Worm (Caenorhabditis elegans): ENCODE data around the gene hst-2.

hst-2 gene

DNA sequence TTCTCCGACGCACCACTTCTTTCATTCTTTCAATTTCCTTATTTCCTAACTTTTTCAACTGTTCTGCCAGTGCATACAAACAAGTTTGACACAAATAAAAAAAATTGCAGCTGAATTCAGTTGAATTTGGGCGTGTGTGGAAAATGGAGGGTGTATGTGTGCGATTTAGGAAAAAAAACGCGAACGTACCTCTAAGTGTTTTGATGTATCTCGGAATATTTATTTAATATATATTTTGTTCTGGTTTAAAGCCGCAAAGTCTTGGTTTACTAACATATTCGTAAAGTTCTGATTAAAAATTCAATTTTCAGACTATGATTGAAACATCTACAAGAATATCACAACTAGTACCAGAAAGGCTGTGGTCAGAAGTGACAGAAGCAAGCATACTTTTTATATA is 21.5 kb downstream of the hst-2 start, which contains the start of gene gnrr-7:
Gene gnrr-7 (plus strand): TSS at position 301 of the 400 bp plus-strand sequence.
- TF ChIP-seq sdc-2 (tag; optimal IDR thresholded peaks at IDR 0.05) (no peak), fkh-10 (GFP tag; optimal IDR thresholded peaks at IDR 0.05) (no peak), fkh-6 (tag; optimal IDR thresholded peaks at IDR 0.05) (no peak), unc-42 (tag; optimal IDR thresholded peaks at IDR 0.05) (no peak), ceh-30 (tag; optimal IDR thresholded peaks at IDR 0.05) (no peak), Y22D7AL.16 (tag; optimal IDR thresholded peaks at IDR 0.05) (no peak), ceh-18 (tag; optimal IDR thresholded peaks at IDR 0.05) (no peak), ceh-31 (tag; optimal IDR thresholded peaks at IDR 0.05) (no peak), elt-4 (tag; optimal IDR thresholded peaks at IDR 0.05) (no peak), nhr-11 (tag; optimal IDR thresholded peaks at IDR 0.05) (no peak), ttx-3 (tag; optimal IDR thresholded peaks at IDR 0.05) (no peak), ceh-2 (tag; optimal IDR thresholded peaks at IDR 0.05) (no peak), ref-2 (tag; optimal IDR thresholded peaks at IDR 0.05) (no peak), npax-4 (tag; optimal IDR thresholded peaks at IDR 0.05) (no peak), pat-9 (tag; optimal IDR thresholded peaks at IDR 0.05) (no peak), che-1 (tag; optimal IDR thresholded peaks at IDR 0.05) (no peak), hlh-30 (tag; optimal IDR thresholded peaks at IDR 0.05; ENCODE audit: insufficient read depth) (no peak), ceh-9 (tag; optimal IDR thresholded peaks at IDR 0.05) (no peak)

ce11 chrX:11178599-11178998 is 28.4 kb downstream of the hst-2 start, which contains the start of gene gnrr-6:
gnrr-6 (plus strand) TSS chrX:11178899.
- no peak for TF ChIP-seq hlh-30 (tag; optimal IDR thresholded peaks at IDR 0.05; ENCODE audit: insufficient read depth)

ce11 chrX:11162778-11163584 is 44.0 kb downstream of the hst-2 start:
- TF ChIP-seq pag-3 (tag; optimal IDR thresholded peaks at IDR 0.05; ENCODE audit: borderline replicate concordance) (no peak), hlh-30 (tag; optimal IDR thresholded peaks at IDR 0.05; ENCODE audit: insufficient read depth) (no peak), ceh-31 (tag; optimal IDR thresholded peaks at IDR 0.05) (no peak), sox-4 (tag; optimal IDR thresholded peaks at IDR 0.05) (no peak), sdc-2 (tag; optimal IDR thresholded peaks at IDR 0.05) (no peak), ceh-24 (tag; optimal IDR thresholded peaks at IDR 0.05) (no peak), pat-9 (tag; optimal IDR thresholded peaks at IDR 0.05) (no peak), ttx-3 (tag; optimal IDR thresholded peaks at IDR 0.05) (no peak), madf-2 (tag; optimal IDR thresholded peaks at IDR 0.05) (no peak), ceh-48 (tag; optimal IDR thresholded peaks at IDR 0.05) (no peak), hlh-15 (tag; optimal IDR thresholded peaks at IDR 0.05) (no peak), fkh-10 (GFP tag; optimal IDR thresholded peaks at IDR 0.05) (no peak), ama-1 (optimal IDR thresholded peaks at IDR 0.05) (no peak), zip-5 (tag; optimal IDR thresholded peaks at IDR 0.05) (no peak), lin-11 (tag; optimal IDR thresholded peaks at IDR 0.05) (no peak), C08G9.2 (tag; optimal IDR thresholded peaks at IDR 0.05) (no peak), lim-6 (tag; optimal IDR thresholded peaks at IDR 0.05) (no peak), K09A11.1 (tag; optimal IDR thresholded peaks at IDR 0.05; ENCODE audit: insufficient read depth) (no peak)

DNA sequence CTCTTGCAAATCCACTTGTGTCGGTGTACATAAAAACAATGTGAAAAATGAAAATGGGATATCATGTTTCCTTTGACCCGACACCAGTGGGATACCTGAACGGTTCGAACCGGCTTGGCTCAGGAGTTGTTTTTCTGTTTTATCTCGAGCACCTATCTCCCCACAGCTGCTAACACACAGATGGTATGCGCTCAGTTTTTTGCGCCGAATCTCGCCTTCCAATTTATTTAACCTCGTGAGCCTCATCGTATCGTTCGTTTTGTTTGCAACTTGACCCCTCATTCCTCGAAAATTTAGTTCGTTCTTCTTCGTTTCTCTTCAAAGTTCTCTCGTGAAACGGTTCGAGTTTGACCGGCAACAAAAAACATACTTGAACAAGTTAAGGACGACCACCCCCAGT is 46.4 kb downstream of the hst-2 start, which contains the start of gene C05C9.1:
Gene C05C9.1 (plus strand): TSS at position 301 of the 400 bp plus-strand sequence.
- TF ChIP-seq ceh-34 (tag; optimal IDR thresholded peaks at IDR 0.05) = no peak
- TF ChIP-seq pha-2 (tag; optimal IDR thresholded peaks at IDR 0.05) = no peak
- TF ChIP-seq unc-55 (GFP tag; optimal IDR thresholded peaks at IDR 0.05) = no peak

All from whole organism, late embryonic.